In the genomic region with DNA sequence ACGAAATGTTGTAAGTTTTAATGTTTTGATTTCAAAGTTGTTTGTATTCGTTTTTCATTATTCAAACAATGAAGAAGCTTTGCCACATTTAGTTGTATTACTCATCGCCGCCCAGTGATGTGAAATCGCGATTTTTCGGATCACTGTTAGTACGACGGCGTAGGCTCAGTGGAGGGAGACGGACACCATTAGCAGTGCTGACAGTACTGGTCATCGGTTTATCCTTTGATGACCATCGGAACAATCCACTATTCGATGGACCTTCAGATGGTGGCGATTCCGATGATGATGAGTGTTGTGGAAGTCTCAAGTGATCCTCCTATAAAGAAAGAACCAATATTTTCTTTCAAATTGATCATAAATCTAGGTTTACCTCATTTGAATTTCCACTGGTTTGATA, we compare ENCODE assay signal across 4 worm cellular contexts.
A peak's percentile ranks its signal among the peaks of the same experiment; 100 is the strongest.
TF ChIP-seq lines count a peak whose summit lies in the region.

No protein-coding gene starts in this region.

TF ChIP-seq in whole organism, L1 larva, 84 proteins besides CTCF, POLR2A, EP300 and RAD21:
- TF ChIP-seq lsy-2 (tag; optimal IDR thresholded peaks at IDR 0.05; lab: Kevin White, UChicago) (no peak), Y116A8C.19 (tag; optimal IDR thresholded peaks at IDR 0.05; lab: Kevin White, UChicago; ENCODE audit: borderline replicate concordance) (no peak), lin-35 (GFP tag; optimal IDR thresholded peaks at IDR 0.05; lab: Kevin White, UChicago) (peak in 1 of 2 experiments; percentile 1), egl-13 (tag; optimal IDR thresholded peaks at IDR 0.05; lab: Kevin White, UChicago) (no peak), vab-15 (tag; optimal IDR thresholded peaks at IDR 0.05; lab: Kevin White, UChicago) (no peak), nhr-85 (tag; lab: Kevin White, UChicago) (peak; percentile 53), elt-2 (tag; optimal IDR thresholded peaks at IDR 0.05; lab: Kevin White, UChicago) (no peak), aly-2 (tag; optimal IDR thresholded peaks at IDR 0.05; lab: Kevin White, UChicago) (peak; percentile 5), jun-1 (tag; optimal IDR thresholded peaks at IDR 0.05; lab: Kevin White, UChicago) (no peak), lin-14 (GFP tag; optimal IDR thresholded peaks at IDR 0.05; lab: Kevin White, UChicago) (no peak), skn-1 (tag; optimal IDR thresholded peaks at IDR 0.05; lab: Kevin White, UChicago) (no peak), fos-1 (tag; optimal IDR thresholded peaks at IDR 0.05; lab: Kevin White, UChicago) (no peak), C16A3.4 (tag; optimal IDR thresholded peaks at IDR 0.05; lab: Kevin White, UChicago) (no peak), efl-1 (optimal IDR thresholded peaks at IDR 0.05; lab: Kevin White, UChicago) (no peak), efl-1 (GFP tag; optimal IDR thresholded peaks at IDR 0.05 in 1 of 2; lab: Kevin White, UChicago) (no peak), nhr-28 (tag; optimal IDR thresholded peaks at IDR 0.05; lab: Kevin White, UChicago) (no peak)

TF ChIP-seq in whole organism, L3 larva, 47 proteins besides CTCF, POLR2A, EP300 and RAD21:
- TF ChIP-seq nhr-43 (tag; optimal IDR thresholded peaks at IDR 0.05; lab: Kevin White, UChicago; ENCODE audit: poor library complexity, severe bottlenecking) (no peak), lin-39 (tag; optimal IDR thresholded peaks at IDR 0.05; lab: Kevin White, UChicago) (no peak), ceh-28 (tag; optimal IDR thresholded peaks at IDR 0.05; lab: Kevin White, UChicago) (no peak), nhr-25 (tag; optimal IDR thresholded peaks at IDR 0.05; lab: Kevin White, UChicago) (peak; percentile 24)

TF ChIP-seq in whole organism, L4 larva, 104 proteins besides CTCF, POLR2A, EP300 and RAD21:
- TF ChIP-seq zip-11 (GFP tag; IDR thresholded peaks at IDR 0.05; lab: Robert Waterston, UW) (no peak), F26F4.8 (GFP tag; conservative IDR thresholded peaks at IDR 0.05; lab: Robert Waterston, UW) (no peak), ctbp-1 (GFP tag; IDR thresholded peaks at IDR 0.05; lab: Robert Waterston, UW) (peak; percentile 26; the same call in 1 of the 2 replicates), dmd-8 (GFP tag; IDR thresholded peaks at IDR 0.05; lab: Robert Waterston, UW) (no peak), nhr-111 (GFP tag; optimal IDR thresholded peaks at IDR 0.05; lab: Kevin White, UChicago) (peak; percentile 29), dpl-1 (GFP tag; optimal IDR thresholded peaks at IDR 0.05; lab: Kevin White, UChicago) (no peak), hif-1 (tag; optimal IDR thresholded peaks at IDR 0.05; lab: Kevin White, UChicago) (no peak), gei-8 (GFP tag; optimal IDR thresholded peaks at IDR 0.05; lab: Kevin White, UChicago) (no peak), lin-1 (GFP tag; IDR thresholded peaks at IDR 0.05; lab: Robert Waterston, UW) (0 out of 2 replicates have a peak, but pooled peaks have one; percentile 9), lin-38 (GFP tag; IDR thresholded peaks at IDR 0.05; lab: Robert Waterston, UW) (peak; percentile 54; the same call in 1 of the 2 replicates), madf-9 (GFP tag; conservative IDR thresholded peaks at IDR 0.05; lab: Robert Waterston, UW) (no peak), spr-3 (GFP tag; optimal IDR thresholded peaks at IDR 0.05; lab: Kevin White, UChicago) (no peak), mxl-3 (GFP tag; optimal IDR thresholded peaks at IDR 0.05; lab: Kevin White, UChicago) (no peak), snpc-4 (tag; optimal IDR thresholded peaks at IDR 0.05; lab: Kevin White, UChicago) (no peak), lin-39 (tag; optimal IDR thresholded peaks at IDR 0.05; lab: Kevin White, UChicago) (no peak), rbr-2 (tag; optimal IDR thresholded peaks at IDR 0.05; lab: Kevin White, UChicago) (no peak), nhr-42 (GFP tag; IDR thresholded peaks at IDR 0.05; lab: Robert Waterston, UW) (no peak), ZK337.2 (GFP tag; IDR thresholded peaks at IDR 0.05; lab: Robert Waterston, UW) (no peak), jun-1 (tag; optimal IDR thresholded peaks at IDR 0.05; lab: Kevin White, UChicago) (no peak), nhr-10 (tag; optimal IDR thresholded peaks at IDR 0.05; lab: Kevin White, UChicago) (no peak), mdl-1 (tag; optimal IDR thresholded peaks at IDR 0.05; lab: Kevin White, UChicago) (no peak), mes-2 (tag; optimal IDR thresholded peaks at IDR 0.05; lab: Kevin White, UChicago; ENCODE audit: poor library complexity, severe bottlenecking) (no peak), nhr-77 (tag; optimal IDR thresholded peaks at IDR 0.05; lab: Kevin White, UChicago) (no peak), fos-1 (tag; optimal IDR thresholded peaks at IDR 0.05; lab: Kevin White, UChicago) (no peak), aly-2 (tag; optimal IDR thresholded peaks at IDR 0.05; lab: Kevin White, UChicago) (no peak), F49E8.2 (tag; optimal IDR thresholded peaks at IDR 0.05; lab: Kevin White, UChicago; ENCODE audit: borderline replicate concordance) (peak; percentile 6)

TF ChIP-seq in whole organism, young adult, 124 proteins besides CTCF, POLR2A, EP300 and RAD21:
- TF ChIP-seq lin-26 (GFP tag; IDR thresholded peaks at IDR 0.05; lab: Robert Waterston, UW) (0 out of 2 replicates have a peak, but pooled peaks have one; percentile 29), ZK185.1 (tag; optimal IDR thresholded peaks at IDR 0.05; lab: Kevin White, UChicago; ENCODE audit: poor library complexity, severe bottlenecking) (peak; percentile 9), Y53G8AR.9 (GFP tag; conservative IDR thresholded peaks at IDR 0.05; lab: Robert Waterston, UW) (peak; percentile 78), snpc-4 (GFP tag; optimal IDR thresholded peaks at IDR 0.05; lab: Kevin White, UChicago) (no peak), snpc-4 (tag; optimal IDR thresholded peaks at IDR 0.05; lab: Kevin White, UChicago) (peak in 1 of 4 experiments; percentile 1), sdz-38 (tag; optimal IDR thresholded peaks at IDR 0.05; lab: Kevin White, UChicago) (no peak), athp-1 (tag; optimal IDR thresholded peaks at IDR 0.05; lab: Kevin White, UChicago) (peak; percentile 74), egrh-3 (GFP tag; IDR thresholded peaks at IDR 0.05; lab: Robert Waterston, UW) (no peak), attf-6 (GFP tag; IDR thresholded peaks at IDR 0.05; lab: Robert Waterston, UW) (0 out of 2 replicates have a peak, but pooled peaks have one; percentile 10), F49E8.2 (tag; optimal IDR thresholded peaks at IDR 0.05; lab: Kevin White, UChicago; ENCODE audit: insufficient read depth) (peak; percentile 21), nfya-1 (tag; optimal IDR thresholded peaks at IDR 0.05; lab: Kevin White, UChicago; ENCODE audit: borderline replicate concordance, insufficient read depth) (no peak), tlf-1 (GFP tag; optimal IDR thresholded peaks at IDR 0.05; lab: Kevin White, UChicago) (peak; percentile 50), pbrm-1 (GFP tag; IDR thresholded peaks at IDR 0.05; lab: Robert Waterston, UW) (no peak), ama-1 (optimal IDR thresholded peaks at IDR 0.05; lab: Kevin White, UChicago) (no peak), ama-1 (GFP tag; optimal IDR thresholded peaks at IDR 0.05; lab: Kevin White, UChicago) (peak in 1 of 2 experiments; percentile 33), F33H1.4 (GFP tag; IDR thresholded peaks at IDR 0.05; lab: Robert Waterston, UW) (no peak), dpl-1 (GFP tag; optimal IDR thresholded peaks at IDR 0.05; lab: Kevin White, UChicago) (no peak), ekl-4 (GFP tag; IDR thresholded peaks at IDR 0.05; lab: Robert Waterston, UW) (0 out of 2 replicates have a peak, but pooled peaks have one; percentile 15), gei-17 (GFP tag; optimal IDR thresholded peaks at IDR 0.05; lab: Kevin White, UChicago) (no peak), madf-6 (GFP tag; IDR thresholded peaks at IDR 0.05; lab: Robert Waterston, UW) (peak; percentile 60), mes-4 (tag; optimal IDR thresholded peaks at IDR 0.05; lab: Kevin White, UChicago) (peak; percentile 21)
